Fruit fly (Drosophila melanogaster) whole organism, adult: ENCODE data around the gene CG46504.
"Not testable (repeated sequence)": the region's sequence is repeated elsewhere in the genome, so short reads cannot be mapped to it uniquely, and the experiment has no call there.

Experiments
- CG11617 ChIP-seq: fragments of 200-800 bp; sonication (Bioruptor generic); optimal IDR thresholded peaks from 2 replicates; lab custom pipeline; 2017; ENCODE audit warnings: mild to moderate bottlenecking, missing biosample characterization, missing genetic modification reagents, missing genetic modification characterization
- CG14711 ChIP-seq: fragments of 200-800 bp; sonication (Bioruptor generic); optimal IDR thresholded peaks from 2 replicates; lab custom pipeline; 2018; ENCODE audit warnings: missing biosample characterization, mild to moderate bottlenecking, missing genetic modification characterization, moderate library complexity
- CG33017 ChIP-seq: fragments of 200-800 bp; sonication (Bioruptor generic); optimal IDR thresholded peaks from 2 replicates; lab custom pipeline; 2018; ENCODE audit warnings: missing biosample characterization, mild to moderate bottlenecking, missing genetic modification characterization, moderate library complexity
- CG5204 ChIP-seq: fragments of 200-800 bp; sonication (Bioruptor generic); optimal IDR thresholded peaks from 2 replicates; lab custom pipeline; 2016; ENCODE audit warnings: missing biosample characterization, missing genetic modification characterization
- CG7045 ChIP-seq: fragments of 200-800 bp; sonication (Bioruptor generic); optimal IDR thresholded peaks from 2 replicates; lab custom pipeline; 2017; ENCODE audit warnings: missing biosample characterization, mild to moderate bottlenecking, missing genetic modification characterization
- CG7101 ChIP-seq: fragments of 200-800 bp; sonication (Bioruptor generic); optimal IDR thresholded peaks from 2 replicates; lab custom pipeline; 2018; ENCODE audit warnings: missing biosample characterization, mild to moderate bottlenecking, missing genetic modification characterization, moderate library complexity
- Crg-1 ChIP-seq: fragments of 200-800 bp; sonication (Bioruptor generic); optimal IDR thresholded peaks from 2 replicates; lab custom pipeline; 2016; ENCODE audit warnings: missing biosample characterization, missing genetic modification characterization
- Hr96 ChIP-seq: fragments of 200-800 bp; sonication (Bioruptor generic); optimal IDR thresholded peaks from 2 replicates; lab custom pipeline; 2016; ENCODE audit warnings: missing biosample characterization, missing genetic modification characterization
- Mnt ChIP-seq: fragments of 200-800 bp; sonication (Bioruptor generic); optimal IDR thresholded peaks from 2 replicates; lab custom pipeline; 2016; ENCODE audit warnings: missing biosample characterization, mild to moderate bottlenecking, missing genetic modification characterization
- bab1 ChIP-seq: fragments of 200-800 bp; sonication (Bioruptor generic); optimal IDR thresholded peaks from 3 replicates; lab custom pipeline; 2019; ENCODE audit warnings: missing biosample characterization, mild to moderate bottlenecking, missing genetic modification characterization, moderate library complexity
- cic ChIP-seq: fragments of 200-800 bp; sonication (Bioruptor generic); optimal IDR thresholded peaks from 2 replicates; lab custom pipeline; 2017; ENCODE audit warnings: missing biosample characterization, mild to moderate bottlenecking, missing genetic modification characterization, moderate library complexity
- kay ChIP-seq: fragments of 200-800 bp; sonication (Bioruptor generic); peaks from one replicate; lab custom pipeline; 2016; ENCODE audit warnings: missing biosample characterization, missing genetic modification characterization, borderline replicate concordance
- ovo ChIP-seq: fragments of 200-800 bp; sonication (Bioruptor generic); optimal IDR thresholded peaks from 2 replicates; lab custom pipeline; 2016; ENCODE audit warnings: missing biosample characterization, missing genetic modification characterization
- pad ChIP-seq: fragments of 200-800 bp; sonication (Bioruptor generic); optimal IDR thresholded peaks from 3 replicates; lab custom pipeline; 2017; ENCODE audit warnings: missing biosample characterization, missing genetic modification characterization, mild to moderate bottlenecking, moderate library complexity, missing genetic modification reagents
- tj ChIP-seq: fragments of 200-800 bp; sonication (Bioruptor generic); optimal IDR thresholded peaks from 3 replicates; lab custom pipeline; 2017; ENCODE audit warnings: missing biosample characterization, mild to moderate bottlenecking, missing genetic modification characterization, moderate library complexity
- toe ChIP-seq: fragments of 200-800 bp; sonication (Bioruptor generic); optimal IDR thresholded peaks from 2 replicates; lab custom pipeline; 2016; ENCODE audit warnings: missing biosample characterization, missing genetic modification characterization

CG46504 gene

DNA sequence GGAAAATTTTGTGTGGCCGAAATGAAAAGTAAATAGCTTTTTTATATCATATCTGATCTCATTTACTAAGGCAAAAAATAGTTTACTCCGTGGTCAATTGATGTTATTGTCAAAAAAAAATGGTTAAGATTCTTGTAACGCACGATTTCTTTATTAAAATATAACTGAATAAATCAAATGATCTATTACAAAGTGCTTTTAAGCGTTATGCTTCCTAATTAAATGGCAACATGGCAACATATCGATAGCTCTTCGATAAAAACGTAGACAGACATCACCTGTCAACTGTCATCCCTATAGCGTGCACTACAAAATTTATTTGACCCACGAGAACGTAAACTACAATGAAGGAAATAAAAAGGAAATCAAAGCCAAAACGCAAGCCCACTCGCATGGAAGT lies at the start of gene CG46504:
CG46504 (plus strand) TSS at position 301 of the 400 bp plus-strand sequence.
- TF ChIP-seq CG14711 (tag; lab: Kevin White, UChicago); cic (GFP tag; lab: Kevin White, UChicago); toe (GFP tag; lab: Kevin White, UChicago): not testable (repeated sequence)

DNA sequence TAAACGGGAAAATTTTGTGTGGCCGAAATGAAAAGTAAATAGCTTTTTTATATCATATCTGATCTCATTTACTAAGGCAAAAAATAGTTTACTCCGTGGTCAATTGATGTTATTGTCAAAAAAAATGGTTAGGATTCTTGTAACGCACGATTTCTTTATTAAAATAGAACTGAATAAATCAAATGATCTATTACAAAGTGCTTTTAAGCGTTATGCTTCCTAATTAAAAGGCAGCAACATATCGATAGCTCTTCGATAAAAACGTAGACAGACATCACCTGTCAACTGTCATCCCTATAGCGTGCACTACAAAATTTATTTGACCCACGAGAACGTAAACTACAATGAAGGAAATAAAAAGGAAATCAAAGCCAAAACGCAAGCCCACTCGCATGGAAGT lies 4.8 kb upstream of the CG46504 start, which contains the start of gene CG40813:
CG40813 (plus strand) TSS at position 301 of the 400 bp plus-strand sequence.
- not testable (repeated sequence) for TF ChIP-seq CG11617 (GFP tag; lab: Kevin White, UChicago); pad (GFP tag; lab: Kevin White, UChicago); CG33017 (tag; lab: Kevin White, UChicago)

DNA sequence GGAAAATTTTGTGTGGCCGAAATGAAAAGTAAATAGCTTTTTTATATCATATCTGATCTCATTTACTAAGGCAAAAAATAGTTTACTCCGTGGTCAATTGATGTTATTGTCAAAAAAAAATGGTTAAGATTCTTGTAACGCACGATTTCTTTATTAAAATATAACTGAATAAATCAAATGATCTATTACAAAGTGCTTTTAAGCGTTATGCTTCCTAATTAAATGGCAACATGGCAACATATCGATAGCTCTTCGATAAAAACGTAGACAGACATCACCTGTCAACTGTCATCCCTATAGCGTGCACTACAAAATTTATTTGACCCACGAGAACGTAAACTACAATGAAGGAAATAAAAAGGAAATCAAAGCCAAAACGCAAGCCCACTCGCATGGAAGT lies 5.0 kb downstream of the CG46504 start, which contains the start of gene CG46505:
CG46505 (plus strand) TSS at position 301 of the 400 bp plus-strand sequence.
- TF ChIP-seq kay, Mnt, ovo (GFP tag; lab: Kevin White, UChicago): not testable (repeated sequence)

dm6 chrX:22157587-22157986 lies 10.0 kb downstream of the CG46504 start, which contains the start of gene CG46506:
Gene CG46506 (plus strand): TSS chrX:22157887.
- not testable (repeated sequence) for TF ChIP-seq CG7045, bab1, CG11617 (GFP tag; lab: Kevin White, UChicago)

- not testable (repeated sequence) for TF ChIP-seq ovo, bab1, CG5204 (GFP tag; lab: Kevin White, UChicago)
These were observed 15.0 kb downstream of the CG46504 start, which contains the start of gene CG46507 for dm6 chrX:22162623-22163022. Gene CG46507 (plus strand): TSS chrX:22162923.

DNA sequence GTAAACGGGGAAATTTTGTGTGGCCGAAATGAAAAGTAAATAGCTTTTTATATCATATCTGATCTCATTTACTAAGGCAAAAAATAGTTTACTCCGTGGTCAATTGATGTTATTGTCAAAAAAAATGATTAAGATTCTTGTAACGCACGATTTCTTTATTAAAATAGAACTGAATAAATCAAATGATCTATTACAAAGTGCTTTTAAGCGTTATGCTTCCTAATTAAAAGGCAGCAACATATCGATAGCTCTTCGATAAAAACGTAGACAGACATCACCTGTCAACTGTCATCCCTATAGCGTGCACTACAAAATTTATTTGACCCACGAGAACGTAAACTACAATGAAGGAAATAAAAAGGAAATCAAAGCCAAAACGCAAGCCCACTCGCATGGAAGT lies 19.8 kb downstream of the CG46504 start, which contains the start of gene CG46508:
CG46508 (plus strand) TSS at position 301 of the 400 bp plus-strand sequence.
- not testable (repeated sequence) for TF ChIP-seq bab1 (GFP tag; lab: Kevin White, UChicago); CG33017 (tag; lab: Kevin White, UChicago); Hr96 (GFP tag; lab: Kevin White, UChicago)

dm6 chrX:22172341-22172740 lies 24.8 kb downstream of the CG46504 start, which contains the start of gene CG46509:
Gene CG46509 (plus strand): TSS chrX:22172641.
- not testable (repeated sequence) for TF ChIP-seq ovo, tj, pad (GFP tag; lab: Kevin White, UChicago)

dm6 chrX:22177205-22177604 lies 29.6 kb downstream of the CG46504 start, which contains the start of gene CG46510:
Gene CG46510 (plus strand): TSS chrX:22177505.
- TF ChIP-seq CG7101; tj (GFP tag; lab: Kevin White, UChicago); Mnt (GFP tag; lab: Kevin White, UChicago): not testable (repeated sequence)

DNA sequence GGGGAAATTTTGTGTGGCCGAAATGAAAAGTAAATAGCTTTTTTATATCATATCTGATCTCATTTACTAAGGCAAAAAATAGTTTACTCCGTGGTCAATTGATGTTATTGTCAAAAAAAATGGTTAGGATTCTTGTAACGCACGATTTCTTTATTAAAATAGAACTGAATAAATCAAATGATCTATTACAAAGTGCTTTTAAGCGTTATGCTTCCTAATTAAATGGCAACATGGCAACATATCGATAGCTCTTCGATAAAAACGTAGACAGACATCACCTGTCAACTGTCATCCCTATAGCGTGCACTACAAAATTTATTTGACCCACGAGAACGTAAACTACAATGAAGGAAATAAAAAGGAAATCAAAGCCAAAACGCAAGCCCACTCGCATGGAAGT lies 34.6 kb downstream of the CG46504 start, which contains the start of gene CG46511:
CG46511 (plus strand) TSS at position 301 of the 400 bp plus-strand sequence.
- TF ChIP-seq Crg-1 (GFP tag; lab: Kevin White, UChicago); CG14711 (tag; lab: Kevin White, UChicago); kay (GFP tag; lab: Kevin White, UChicago): not testable (repeated sequence)

DNA sequence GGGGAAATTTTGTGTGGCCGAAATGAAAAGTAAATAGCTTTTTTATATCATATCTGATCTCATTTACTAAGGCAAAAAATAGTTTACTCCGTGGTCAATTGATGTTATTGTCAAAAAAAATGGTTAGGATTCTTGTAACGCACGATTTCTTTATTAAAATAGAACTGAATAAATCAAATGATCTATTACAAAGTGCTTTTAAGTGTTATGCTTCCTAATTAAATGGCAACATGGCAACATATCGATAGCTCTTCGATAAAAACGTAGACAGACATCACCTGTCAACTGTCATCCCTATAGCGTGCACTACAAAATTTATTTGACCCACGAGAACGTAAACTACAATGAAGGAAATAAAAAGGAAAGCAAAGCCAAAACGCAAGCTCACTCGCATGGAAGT lies 39.5 kb downstream of the CG46504 start, which contains the start of gene CG46512:
CG46512 (plus strand) TSS at position 301 of the 400 bp plus-strand sequence.
- TF ChIP-seq cic (GFP tag; lab: Kevin White, UChicago); CG14711 (tag; lab: Kevin White, UChicago); pad (GFP tag; lab: Kevin White, UChicago): not testable (repeated sequence)
